Worm (Caenorhabditis elegans): ENCODE results near the gene flh-2.
A peak's percentile ranks its signal among the peaks of the same experiment; 100 is the strongest.
"Not testable (repeated sequence)": the region's sequence is repeated elsewhere in the genome, so short reads cannot be mapped to it uniquely, and the experiment has no call there.

Gene flh-2

ce11 chrIII:4962393-4962792 is 10.5 kb downstream of the flh-2 start, which contains the start of gene vps-22:
Gene vps-22, minus strand, starts transcription at chrIII:4962493.
- TF ChIP-seq ref-1 (GFP tag; conservative IDR thresholded peaks at IDR 0.05) = no peak
- TF ChIP-seq klf-2 (GFP tag; conservative IDR thresholded peaks at IDR 0.05) = no peak
- no peak for TF ChIP-seq flt-1 (GFP tag; IDR thresholded peaks at IDR 0.05)
- no peak for TF ChIP-seq T22C8.4 (GFP tag; IDR thresholded peaks at IDR 0.05)
- TF ChIP-seq ztf-29 (GFP tag; IDR thresholded peaks at IDR 0.05) = no peak
- TF ChIP-seq ztf-23 (GFP tag; IDR thresholded peaks at IDR 0.05) = no peak
- no peak for TF ChIP-seq tab-1 (GFP tag; IDR thresholded peaks at IDR 0.05)
- no peak for TF ChIP-seq cog-1 (tag; optimal IDR thresholded peaks at IDR 0.05)
- TF ChIP-seq med-1 (GFP tag; optimal IDR thresholded peaks at IDR 0.05; ENCODE audit: insufficient read depth) = no peak

- TF ChIP-seq klf-2 (GFP tag; conservative IDR thresholded peaks at IDR 0.05) (no peak), flt-1 (GFP tag; IDR thresholded peaks at IDR 0.05) (peak; percentile 76), ztf-23 (GFP tag; IDR thresholded peaks at IDR 0.05) (peak; percentile 61; the same call in 1 of the 2 replicates), med-1 (GFP tag; optimal IDR thresholded peaks at IDR 0.05; ENCODE audit: insufficient read depth) (peak; percentile 1), ref-1 (GFP tag; conservative IDR thresholded peaks at IDR 0.05) (no peak), T22C8.4 (GFP tag; IDR thresholded peaks at IDR 0.05) (0 out of 2 replicates have a peak, but pooled peaks have one; percentile 27), cog-1 (tag; optimal IDR thresholded peaks at IDR 0.05) (no peak), tab-1 (GFP tag; IDR thresholded peaks at IDR 0.05) (0 out of 2 replicates have a peak, but pooled peaks have one; percentile 22)
Observed at ce11 chrIII:4962886-4963285, 11.0 kb downstream of the flh-2 start, which contains the start of gene C27F2.9. Gene C27F2.9, minus strand, starts transcription at chrIII:4963044.

ce11 chrIII:4965271-4965670 is 13.3 kb downstream of the flh-2 start, which contains the start of gene nca-2:
Gene nca-2, plus strand, starts transcription at chrIII:4965571.
- TF ChIP-seq ref-1 (GFP tag; conservative IDR thresholded peaks at IDR 0.05) (no peak), klf-2 (GFP tag; conservative IDR thresholded peaks at IDR 0.05) (no peak), tab-1 (GFP tag; IDR thresholded peaks at IDR 0.05) (no peak), T22C8.4 (GFP tag; IDR thresholded peaks at IDR 0.05) (no peak), med-1 (GFP tag; optimal IDR thresholded peaks at IDR 0.05; ENCODE audit: insufficient read depth) (no peak), ztf-29 (GFP tag; IDR thresholded peaks at IDR 0.05) (no peak), cog-1 (tag; optimal IDR thresholded peaks at IDR 0.05) (no peak), flt-1 (GFP tag; IDR thresholded peaks at IDR 0.05) (no peak), ztf-23 (GFP tag; IDR thresholded peaks at IDR 0.05) (no peak)

DNA sequence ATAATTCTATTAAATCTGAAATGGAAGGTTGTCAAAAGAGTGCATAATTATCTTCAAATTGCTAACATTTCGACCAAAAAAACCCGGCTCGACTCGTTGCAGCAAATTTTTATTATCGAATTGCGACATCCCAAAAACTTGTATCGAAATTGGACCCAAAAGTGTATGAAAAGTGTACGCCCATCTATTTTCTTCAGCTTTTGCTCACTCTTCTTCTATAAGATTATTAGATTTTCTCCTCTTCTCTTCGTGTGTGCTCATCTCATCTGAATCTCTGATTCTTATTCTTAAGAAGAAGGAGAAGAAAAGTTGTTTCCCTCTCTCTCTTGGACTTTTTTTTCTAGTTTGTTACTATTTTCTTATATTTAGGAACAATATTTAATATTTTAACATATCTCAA is 15.3 kb downstream of the flh-2 start:
- TF ChIP-seq flt-1 (GFP tag; IDR thresholded peaks at IDR 0.05) = no peak
- TF ChIP-seq cog-1 (tag; optimal IDR thresholded peaks at IDR 0.05) = no peak
- TF ChIP-seq T22C8.4 (GFP tag; IDR thresholded peaks at IDR 0.05) = no peak
- TF ChIP-seq tab-1 (GFP tag; IDR thresholded peaks at IDR 0.05) = no peak
- no peak for TF ChIP-seq ref-1 (GFP tag; conservative IDR thresholded peaks at IDR 0.05)
- no peak for TF ChIP-seq ztf-29 (GFP tag; IDR thresholded peaks at IDR 0.05)
- TF ChIP-seq med-1 (GFP tag; optimal IDR thresholded peaks at IDR 0.05; ENCODE audit: insufficient read depth) = no peak
- TF ChIP-seq ztf-23 (GFP tag; IDR thresholded peaks at IDR 0.05) = no peak
- no peak for TF ChIP-seq klf-2 (GFP tag; conservative IDR thresholded peaks at IDR 0.05)

ce11 chrIII:4968146-4968545 is 16.2 kb downstream of the flh-2 start:
- no peak for TF ChIP-seq flt-1 (GFP tag; IDR thresholded peaks at IDR 0.05)
- no peak for TF ChIP-seq klf-2 (GFP tag; conservative IDR thresholded peaks at IDR 0.05)

ce11 chrIII:4980367-4980766 is 28.4 kb downstream of the flh-2 start, which contains the start of gene C27F2.6:
Gene C27F2.6, minus strand, starts transcription at chrIII:4980467.
- not testable (repeated sequence) for TF ChIP-seq T22C8.4, flt-1, ztf-29 (GFP tag; IDR thresholded peaks at IDR 0.05)

ce11 chrIII:4983961-4984360 is 32.0 kb downstream of the flh-2 start:
- TF ChIP-seq ztf-23 (GFP tag; IDR thresholded peaks at IDR 0.05) = no peak
- TF ChIP-seq flt-1 (GFP tag; IDR thresholded peaks at IDR 0.05) = no peak
- TF ChIP-seq T22C8.4 (GFP tag; IDR thresholded peaks at IDR 0.05) = no peak
- no peak for TF ChIP-seq klf-2 (GFP tag; conservative IDR thresholded peaks at IDR 0.05)
- no peak for TF ChIP-seq tab-1 (GFP tag; IDR thresholded peaks at IDR 0.05)
- no peak for TF ChIP-seq med-1 (GFP tag; optimal IDR thresholded peaks at IDR 0.05; ENCODE audit: insufficient read depth)
- no peak for TF ChIP-seq ref-1 (GFP tag; conservative IDR thresholded peaks at IDR 0.05)
- TF ChIP-seq ztf-29 (GFP tag; IDR thresholded peaks at IDR 0.05) = no peak
- no peak for TF ChIP-seq cog-1 (tag; optimal IDR thresholded peaks at IDR 0.05)

DNA sequence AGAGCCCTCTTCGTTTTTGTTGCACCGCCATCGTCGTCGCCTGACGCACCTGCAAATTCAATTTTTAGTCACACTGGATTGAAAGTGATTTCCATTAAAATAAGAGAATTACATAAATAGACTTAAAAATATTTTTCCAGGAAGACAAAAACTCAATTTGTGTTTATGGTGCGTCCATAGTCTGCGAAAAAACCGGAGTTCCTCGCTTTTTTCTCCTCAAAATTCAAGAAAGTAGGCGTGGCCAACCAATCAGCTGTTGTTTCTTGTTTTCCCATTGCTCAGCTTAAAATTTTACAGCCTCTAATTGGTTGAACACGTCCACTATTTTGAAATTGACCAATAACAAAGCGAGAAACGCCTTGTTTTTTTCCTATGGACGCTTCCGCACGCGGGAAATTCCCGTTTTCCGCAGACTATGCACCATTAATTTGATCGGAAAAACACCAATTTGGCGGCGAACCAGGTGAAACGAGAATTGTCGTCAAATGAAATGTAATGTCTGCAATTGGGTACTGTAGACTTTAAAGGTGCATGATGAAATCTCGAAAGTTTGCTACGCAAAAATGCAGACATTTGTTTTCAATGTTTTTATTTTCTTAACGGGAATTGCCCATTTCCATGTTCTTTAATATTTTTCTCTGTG is 32.6 kb downstream of the flh-2 start, which contains the start of gene C27F2.7:
TSS of gene C27F2.7 (minus strand) at position 51 of the 643 bp plus-strand sequence.
- no peak for TF ChIP-seq cog-1 (tag; optimal IDR thresholded peaks at IDR 0.05)
- no peak for TF ChIP-seq tab-1 (GFP tag; IDR thresholded peaks at IDR 0.05)
- no peak for TF ChIP-seq med-1 (GFP tag; optimal IDR thresholded peaks at IDR 0.05; ENCODE audit: insufficient read depth)
- no peak for TF ChIP-seq flt-1 (GFP tag; IDR thresholded peaks at IDR 0.05)
- TF ChIP-seq klf-2 (GFP tag; conservative IDR thresholded peaks at IDR 0.05) = no peak
- no peak for TF ChIP-seq ztf-29 (GFP tag; IDR thresholded peaks at IDR 0.05)
- no peak for TF ChIP-seq ref-1 (GFP tag; conservative IDR thresholded peaks at IDR 0.05)
- no peak for TF ChIP-seq ztf-23 (GFP tag; IDR thresholded peaks at IDR 0.05)
- no peak for TF ChIP-seq T22C8.4 (GFP tag; IDR thresholded peaks at IDR 0.05)

DNA sequence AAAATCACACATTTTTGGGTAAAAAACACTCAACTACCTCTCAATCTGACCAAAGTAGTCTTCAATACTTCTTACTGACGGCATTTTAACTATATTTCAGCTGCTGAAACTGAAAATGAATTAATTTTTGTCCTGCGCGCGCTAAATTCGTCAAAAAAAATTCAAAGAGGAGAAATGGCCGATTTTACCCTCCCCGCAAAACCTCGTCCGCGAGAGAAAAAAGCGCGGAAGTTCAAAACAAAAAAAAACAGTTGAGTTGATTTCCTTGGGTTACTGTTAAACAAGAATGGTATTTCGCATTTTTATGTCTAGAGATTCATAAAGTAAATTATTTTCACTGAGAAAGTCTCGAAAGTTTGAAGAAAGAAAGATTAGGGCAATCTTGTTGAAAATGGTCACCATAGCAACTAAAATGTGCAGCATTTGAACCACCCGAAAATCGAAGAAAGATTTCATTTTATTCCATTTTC is 34.9 kb downstream of the flh-2 start, which contains the start of the genes C27F2.10 and wdr-60:
TSS of gene C27F2.10 (minus strand) at position 109 of the 470 bp plus-strand sequence.
TSS of gene wdr-60 (plus strand) at position 420 of the 470 bp plus-strand sequence.
- no peak for TF ChIP-seq ztf-29 (GFP tag; IDR thresholded peaks at IDR 0.05)
- TF ChIP-seq med-1 (GFP tag; optimal IDR thresholded peaks at IDR 0.05; ENCODE audit: insufficient read depth) = no peak
- 0 out of 2 replicates have a peak, but pooled peaks have one; percentile 42 for TF ChIP-seq flt-1 (GFP tag; IDR thresholded peaks at IDR 0.05)

- TF ChIP-seq ztf-29 (GFP tag; IDR thresholded peaks at IDR 0.05) (no peak), cog-1 (tag; optimal IDR thresholded peaks at IDR 0.05) (no peak), med-1 (GFP tag; optimal IDR thresholded peaks at IDR 0.05; ENCODE audit: insufficient read depth) (no peak), ztf-23 (GFP tag; IDR thresholded peaks at IDR 0.05) (no peak), tab-1 (GFP tag; IDR thresholded peaks at IDR 0.05) (no peak), flt-1 (GFP tag; IDR thresholded peaks at IDR 0.05) (no peak), T22C8.4 (GFP tag; IDR thresholded peaks at IDR 0.05) (no peak), klf-2 (GFP tag; conservative IDR thresholded peaks at IDR 0.05) (no peak), ref-1 (GFP tag; conservative IDR thresholded peaks at IDR 0.05) (no peak)
Observed at ce11 chrIII:4987666-4988065, 35.7 kb downstream of the flh-2 start.

All from whole organism, midembryonic.